Worm (Caenorhabditis elegans) whole organism, L2 larva: ENCODE results near the gene F55A11.1.

Source experiments
- C34F6.9 ChIP-seq: fragments of 150-350 bp; optimal IDR thresholded peaks from 2 replicates; lab custom pipeline; 2014; ENCODE audit warnings: missing biosample characterization, missing genetic modification characterization
- aly-2 ChIP-seq: fragments of 150-350 bp; optimal IDR thresholded peaks from 2 replicates; lab custom pipeline; 2014; ENCODE audit warnings: missing biosample characterization, missing genetic modification characterization
- elt-1 ChIP-seq: fragments of 150-350 bp; optimal IDR thresholded peaks from 2 replicates; lab custom pipeline; 2014; ENCODE audit warnings: missing biosample characterization, missing genetic modification characterization
- fos-1 ChIP-seq: fragments of 150-350 bp; optimal IDR thresholded peaks from 2 replicates; lab custom pipeline; 2014; ENCODE audit warnings: missing biosample characterization, missing genetic modification characterization
- mab-5 ChIP-seq: fragments of 150-350 bp; optimal IDR thresholded peaks from 2 replicates; lab custom pipeline; 2014; ENCODE audit warnings: missing biosample characterization, missing genetic modification characterization
- nhr-11 ChIP-seq: fragments of 150-350 bp; optimal IDR thresholded peaks from 2 replicates; lab custom pipeline; 2014; ENCODE audit warnings: missing biosample characterization, missing genetic modification characterization
- nhr-23 ChIP-seq: fragments of 150-350 bp; optimal IDR thresholded peaks from 2 replicates; lab custom pipeline; 2014; ENCODE audit warnings: missing biosample characterization, missing genetic modification reagents, missing genetic modification characterization
- nhr-237 ChIP-seq: fragments of 150-350 bp; optimal IDR thresholded peaks from 2 replicates; lab custom pipeline; 2014; ENCODE audit warnings: missing biosample characterization, missing genetic modification characterization
- nhr-77 ChIP-seq: fragments of 150-350 bp; optimal IDR thresholded peaks from 2 replicates; lab custom pipeline; 2014; ENCODE audit warnings: missing biosample characterization, missing genetic modification characterization
- snpc-4 ChIP-seq: fragments of 150-350 bp; optimal IDR thresholded peaks from 2 replicates; lab custom pipeline; 2014; ENCODE audit warnings: missing biosample characterization, missing genetic modification characterization
- unc-62 ChIP-seq: fragments of 150-350 bp; optimal IDR thresholded peaks from 2 replicates; lab custom pipeline; 2014; ENCODE audit warnings: missing biosample characterization, missing genetic modification reagents, missing genetic modification characterization
- zag-1 ChIP-seq: fragments of 150-350 bp; optimal IDR thresholded peaks from 2 replicates; lab custom pipeline; 2014; ENCODE audit warnings: missing biosample characterization, missing genetic modification characterization
- ztf-11 ChIP-seq: sonication (generic microtip); optimal IDR thresholded peaks from 2 replicates; lab custom pipeline; 2017; ENCODE audit warnings: missing biosample characterization, missing genetic modification characterization

ce11 chrV:11787742-11788238 lies 23.6 kb upstream of the F55A11.1 start, which contains the start of gene F55A11.8:
- no peak for TF ChIP-seq aly-2 (tag; lab: Kevin White, UChicago)
- no peak for TF ChIP-seq fos-1 (tag; lab: Kevin White, UChicago)
- TF ChIP-seq nhr-11 (tag; lab: Kevin White, UChicago) = no peak
- TF ChIP-seq zag-1 = no peak
- no peak for TF ChIP-seq elt-1
- no peak for TF ChIP-seq nhr-77 (tag; lab: Kevin White, UChicago)
- no peak for TF ChIP-seq nhr-237 (tag; lab: Kevin White, UChicago)
- no peak for TF ChIP-seq nhr-23 (tag; lab: Kevin White, UChicago)
- no peak for TF ChIP-seq ztf-11 (tag; lab: Kevin White, UChicago)
- TF ChIP-seq C34F6.9 = no peak
- no peak for TF ChIP-seq mab-5
- TF ChIP-seq snpc-4 (tag; lab: Kevin White, UChicago) = no peak
- TF ChIP-seq unc-62 (GFP tag; lab: Kevin White, UChicago) = no peak
